Worm (Caenorhabditis elegans) whole organism, young adult: Measurements from ENCODE around the gene srbc-39.
A peak's percentile ranks its signal among the peaks of the same experiment; 100 is the strongest.

Experiments
- B0019.2 ChIP-seq: fragments of 200-800 bp; sonication (Bioruptor generic); conservative IDR thresholded peaks from 2 replicates; pipeline ENCODE4 v1.3.6; 2022; ENCODE audit warnings: missing genetic modification reagents, missing genetic modification characterization, missing compliant biosample characterization
- C17E4.6 ChIP-seq: fragments of 200-800 bp; sonication (Bioruptor generic); IDR thresholded peaks from 2 replicates; pipeline ENCODE4 v1.3.6; 2022; ENCODE audit warnings: missing genetic modification reagents, missing genetic modification characterization, missing compliant biosample characterization
- F57A8.1 ChIP-seq: fragments of 200-800 bp; sonication (Bioruptor generic); optimal IDR thresholded peaks from 2 replicates; lab custom pipeline; 2018; ENCODE audit warnings: mild to moderate bottlenecking, missing genetic modification characterization, moderate library complexity, missing compliant biosample characterization
- K11D2.4 ChIP-seq: fragments of 200-800 bp; sonication (Bioruptor generic); IDR thresholded peaks from 2 replicates; pipeline ENCODE4 v1.3.6; 2022; ENCODE audit warnings: missing genetic modification reagents, missing genetic modification characterization, missing compliant biosample characterization
- Y67H2A.10 ChIP-seq: fragments of 200-800 bp; sonication (Bioruptor generic); conservative IDR thresholded peaks from 2 replicates; pipeline ENCODE4 v1.3.6; 2022; ENCODE audit warnings: missing genetic modification reagents, missing genetic modification characterization, missing compliant biosample characterization
- ZK185.1 ChIP-seq: sonication (generic microtip); optimal IDR thresholded peaks from 2 replicates; lab custom pipeline; 2016; ENCODE audit warnings: mild to moderate bottlenecking, missing genetic modification characterization, missing compliant biosample characterization; ENCODE audit not compliant: poor library complexity, severe bottlenecking
- ama-1 ChIP-seq, 3 experiments: fragments of 150-350 bp in 1 of 3; sonication (generic microtip) in 2 of 3; optimal IDR thresholded peaks; 2 replicates each; lab custom pipeline; 2014 to 2018; ENCODE audit warnings: missing biosample characterization in 2 of 3, missing genetic modification characterization in 2 of 3, missing genetic modification reagents in 2 of 3
- aptf-2 ChIP-seq: fragments of 200-800 bp; sonication (Bioruptor generic); conservative IDR thresholded peaks from 2 replicates; pipeline ENCODE4 v1.3.6; 2022; ENCODE audit warnings: missing genetic modification reagents, missing genetic modification characterization, missing compliant biosample characterization
- attf-5 ChIP-seq: fragments of 200-800 bp; sonication (Bioruptor generic); optimal IDR thresholded peaks from 2 replicates; lab custom pipeline; 2018; ENCODE audit warnings: mild to moderate bottlenecking, missing genetic modification characterization, missing compliant biosample characterization
- bed-2 ChIP-seq: fragments of 200-800 bp; sonication (Bioruptor generic); IDR thresholded peaks from 2 replicates; pipeline ENCODE4 v1.3.6; 2022; ENCODE audit warnings: missing genetic modification reagents, missing genetic modification characterization, missing compliant biosample characterization
- ceh-100 ChIP-seq: fragments of 200-800 bp; sonication (Bioruptor generic); IDR thresholded peaks from 2 replicates; pipeline ENCODE4 v1.3.6; 2022; ENCODE audit warnings: missing genetic modification reagents, missing genetic modification characterization, missing compliant biosample characterization
- ceh-91 ChIP-seq: fragments of 200-800 bp; sonication (Bioruptor generic); IDR thresholded peaks from 2 replicates; pipeline ENCODE4 v1.3.6; 2022; ENCODE audit warnings: missing genetic modification reagents, missing genetic modification characterization, missing compliant biosample characterization
- dox-1 ChIP-seq: fragments of 200-800 bp; sonication (Bioruptor generic); IDR thresholded peaks from 2 replicates; pipeline ENCODE4 v1.3.6; 2022; ENCODE audit warnings: missing genetic modification reagents, missing genetic modification characterization, missing compliant biosample characterization
- dpff-1 ChIP-seq: sonication (generic microtip); optimal IDR thresholded peaks from 2 replicates; lab custom pipeline; 2017; ENCODE audit warnings: mild to moderate bottlenecking, missing genetic modification characterization, missing compliant biosample characterization
- egl-18 ChIP-seq: fragments of 200-800 bp; sonication (Bioruptor generic); IDR thresholded peaks from 2 replicates; pipeline ENCODE4 v1.3.6; 2022; ENCODE audit warnings: missing genetic modification reagents, missing genetic modification characterization, missing compliant biosample characterization
- egl-44 ChIP-seq: fragments of 200-800 bp; sonication (Bioruptor generic); IDR thresholded peaks from 2 replicates; pipeline ENCODE4 v1.3.6; 2022; ENCODE audit warnings: missing genetic modification reagents, missing genetic modification characterization, missing compliant biosample characterization
- egrh-3 ChIP-seq: fragments of 200-800 bp; sonication (Bioruptor generic); IDR thresholded peaks from 2 replicates; pipeline ENCODE4 v1.3.6; 2022; ENCODE audit warnings: missing genetic modification reagents, missing genetic modification characterization, missing compliant biosample characterization
- ekl-4 ChIP-seq: fragments of 200-800 bp; sonication (Bioruptor generic); IDR thresholded peaks from 2 replicates; pipeline ENCODE4 v1.3.6; 2022; ENCODE audit warnings: missing genetic modification reagents, missing genetic modification characterization, missing compliant biosample characterization
- hlh-26 ChIP-seq: fragments of 200-800 bp; sonication (Bioruptor generic); conservative IDR thresholded peaks from 2 replicates; pipeline ENCODE4 v1.3.6; 2022; ENCODE audit warnings: missing genetic modification reagents, missing genetic modification characterization, missing compliant biosample characterization
- hmg-1.2 ChIP-seq: fragments of 200-800 bp; sonication (Bioruptor generic); IDR thresholded peaks from 2 replicates; pipeline ENCODE4 v1.3.6; 2022; ENCODE audit warnings: missing genetic modification reagents, missing genetic modification characterization, missing compliant biosample characterization
- mxl-1 ChIP-seq: sonication (generic microtip); optimal IDR thresholded peaks from 2 replicates; lab custom pipeline; 2016; ENCODE audit warnings: missing genetic modification characterization, missing compliant biosample characterization
- nhr-120 ChIP-seq: fragments of 200-800 bp; sonication (Bioruptor generic); IDR thresholded peaks from 2 replicates; pipeline ENCODE4 v1.3.6; 2022; ENCODE audit warnings: missing genetic modification characterization, missing compliant biosample characterization
- nhr-179 ChIP-seq: sonication (generic microtip); optimal IDR thresholded peaks from 2 replicates; lab custom pipeline; 2016; ENCODE audit warnings: mild to moderate bottlenecking, missing genetic modification characterization, missing compliant biosample characterization
- nhr-80 ChIP-seq: sonication (generic microtip); optimal IDR thresholded peaks from 2 replicates; lab custom pipeline; 2016; ENCODE audit warnings: missing genetic modification characterization, missing compliant biosample characterization
- pbrm-1 ChIP-seq: fragments of 200-800 bp; sonication (Bioruptor generic); IDR thresholded peaks from 2 replicates; pipeline ENCODE4 v1.3.6; 2022; ENCODE audit warnings: missing genetic modification reagents, missing genetic modification characterization, missing compliant biosample characterization
- rcor-1 ChIP-seq: fragments of 200-800 bp; sonication (Bioruptor generic); IDR thresholded peaks from 2 replicates; pipeline ENCODE4 v1.3.6; 2022; ENCODE audit warnings: missing genetic modification reagents, missing genetic modification characterization, missing compliant biosample characterization
- sdz-38 ChIP-seq: sonication (generic microtip); optimal IDR thresholded peaks from 2 replicates; lab custom pipeline; 2016; ENCODE audit warnings: missing genotype, missing genetic modification characterization, missing compliant biosample characterization
- somi-1 ChIP-seq: fragments of 200-800 bp; sonication (Bioruptor generic); optimal IDR thresholded peaks from 2 replicates; lab custom pipeline; 2018; ENCODE audit warnings: mild to moderate bottlenecking, missing genetic modification characterization, missing compliant biosample characterization
- sptf-2 ChIP-seq: fragments of 200-800 bp; sonication (Bioruptor generic); optimal IDR thresholded peaks from 2 replicates; lab custom pipeline; 2018; ENCODE audit warnings: mild to moderate bottlenecking, missing genetic modification characterization, missing compliant biosample characterization
- tbp1 ChIP-seq: fragments of 200-800 bp; sonication (Bioruptor generic); optimal IDR thresholded peaks from 2 replicates; lab custom pipeline; 2018; ENCODE audit warnings: mild to moderate bottlenecking, missing genetic modification characterization, missing compliant biosample characterization
- zfh-2 ChIP-seq: fragments of 200-800 bp; sonication (Bioruptor generic); conservative IDR thresholded peaks from 2 replicates; pipeline ENCODE4 v1.3.6; 2022; ENCODE audit warnings: missing genetic modification reagents, missing genetic modification characterization, missing compliant biosample characterization

Gene srbc-39

ce11 chrV:708808-709207 lies at the start of gene srbc-39:
srbc-39 (plus strand) TSS chrV:709108.
- TF ChIP-seq sptf-2: no peak

ce11 chrV:660210-660609 lies 48.7 kb upstream of the srbc-39 start, which contains the start of gene F31F4.17:
F31F4.17 (minus strand) TSS chrV:660310.
- no peak for TF ChIP-seq nhr-179 (tag; lab: Kevin White, UChicago)
- TF ChIP-seq ceh-91: no peak
- TF ChIP-seq, all 124 proteins: peak for 0

ce11 chrV:664337-664847 lies 44.5 kb upstream of the srbc-39 start, which contains the start of the genes F31F4.11 and srh-266:
F31F4.11 (minus strand) TSS chrV:664437.
srh-266 (plus strand) TSS chrV:664797.
- TF ChIP-seq egrh-3 (GFP tag; lab: Robert Waterston, UW): no peak
- TF ChIP-seq rcor-1 (GFP tag; lab: Robert Waterston, UW): no peak
- no peak for TF ChIP-seq tbp1
- TF ChIP-seq ekl-4 (GFP tag; lab: Robert Waterston, UW): no peak
- TF ChIP-seq F57A8.1 (GFP tag; lab: Kevin White, UChicago): no peak
- no peak for TF ChIP-seq ama-1 (optimal IDR thresholded peaks at IDR 0.05; lab: Kevin White, UChicago)
- TF ChIP-seq ama-1 (GFP tag; optimal IDR thresholded peaks at IDR 0.05; lab: Kevin White, UChicago): no peak
- no peak for TF ChIP-seq bed-2 (GFP tag; lab: Robert Waterston, UW)
- TF ChIP-seq ceh-100 (GFP tag; lab: Robert Waterston, UW): no peak

- TF ChIP-seq hmg-1.2 (GFP tag; lab: Robert Waterston, UW) (peak; percentile 47; the same call in 1 of the 2 replicates), rcor-1 (GFP tag; lab: Robert Waterston, UW) (no peak), mxl-1 (tag; lab: Kevin White, UChicago) (no peak), attf-5 (GFP tag; lab: Kevin White, UChicago) (peak; percentile 23), nhr-80 (tag; lab: Kevin White, UChicago) (peak; percentile 58)
Measured at ce11 chrV:667459-667858, 41.4 kb upstream of the srbc-39 start, which contains the start of gene nhr-180. nhr-180 (minus strand) TSS chrV:667510.

- TF ChIP-seq Y67H2A.10 (no peak), aptf-2 (GFP tag; lab: Robert Waterston, UW) (no peak), dpff-1 (tag; lab: Kevin White, UChicago) (no peak), sdz-38 (tag; lab: Kevin White, UChicago) (no peak), somi-1 (GFP tag; lab: Kevin White, UChicago) (no peak), pbrm-1 (GFP tag; lab: Robert Waterston, UW) (no peak), ZK185.1 (no peak), F57A8.1 (GFP tag; lab: Kevin White, UChicago) (no peak), zfh-2 (GFP tag; lab: Robert Waterston, UW) (no peak), egl-18 (GFP tag; lab: Robert Waterston, UW) (no peak), egl-44 (GFP tag; lab: Robert Waterston, UW) (no peak), bed-2 (GFP tag; lab: Robert Waterston, UW) (no peak), K11D2.4 (GFP tag; lab: Robert Waterston, UW) (no peak), nhr-120 (no peak), C17E4.6 (GFP tag; lab: Robert Waterston, UW) (no peak), hlh-26 (GFP tag; lab: Robert Waterston, UW) (no peak), B0019.2 (GFP tag; lab: Robert Waterston, UW) (no peak), ceh-91 (no peak), rcor-1 (GFP tag; lab: Robert Waterston, UW) (no peak), dox-1 (no peak)
Measured at ce11 chrV:671342-671741, 37.6 kb upstream of the srbc-39 start, which contains the start of gene sru-24. sru-24 (minus strand) TSS chrV:671442.
